Worm (Caenorhabditis elegans) whole organism, L3 larva: ENCODE data around the gene lgc-5.
"Not testable (repeated sequence)": the region's sequence is repeated elsewhere in the genome, so short reads cannot be mapped to it uniquely, and the experiment has no call there.

ENCODE experiments used
- ama-1 ChIP-seq: fragments of 150-350 bp; optimal IDR thresholded peaks from 2 replicates; lab custom pipeline; 2018
- ceh-16 ChIP-seq: sonication (generic microtip); optimal IDR thresholded peaks from 2 replicates; lab custom pipeline; 2017; ENCODE audit warnings: missing biosample characterization, missing genetic modification characterization
- ceh-28 ChIP-seq: fragments of 150-350 bp; optimal IDR thresholded peaks from 2 replicates; lab custom pipeline; 2014; ENCODE audit warnings: missing biosample characterization, missing genetic modification reagents, missing genetic modification characterization
- ceh-9 ChIP-seq: sonication (generic microtip); optimal IDR thresholded peaks from 2 replicates; lab custom pipeline; 2018; ENCODE audit warnings: missing biosample characterization, missing genetic modification characterization
- egl-5 ChIP-seq: fragments of 150-350 bp; optimal IDR thresholded peaks from 2 replicates; lab custom pipeline; 2017; ENCODE audit warnings: missing biosample characterization, missing genetic modification reagents, missing genetic modification characterization, inconsistent platforms
- elt-3 ChIP-seq, 3 experiments: fragments of 150-350 bp in 1 of 3; sonication (generic microtip) in 2 of 3; optimal IDR thresholded peaks; 2 replicates in 2 of 3; 4 replicates in 1 of 3; lab custom pipeline; 2014 to 2017; ENCODE audit warnings: missing biosample characterization in 3 of 3, missing genetic modification characterization in 3 of 3
- nhr-11 ChIP-seq: fragments of 150-350 bp; optimal IDR thresholded peaks from 2 replicates; lab custom pipeline; 2014; ENCODE audit warnings: missing biosample characterization, missing genetic modification characterization
- nhr-237 ChIP-seq: fragments of 150-350 bp; optimal IDR thresholded peaks from 2 replicates; lab custom pipeline; 2014; ENCODE audit warnings: missing biosample characterization, missing genetic modification characterization
- nhr-76 ChIP-seq: fragments of 150-350 bp; sonication (generic microtip); optimal IDR thresholded peaks from 5 replicates; lab custom pipeline; 2014; ENCODE audit warnings: missing biosample characterization, missing genetic modification characterization
- skn-1 ChIP-seq: fragments of 150-350 bp; optimal IDR thresholded peaks from 2 replicates; lab custom pipeline; 2014; ENCODE audit warnings: missing biosample characterization, missing genetic modification characterization
- unc-39 ChIP-seq: sonication (generic microtip); optimal IDR thresholded peaks from 4 replicates; lab custom pipeline; 2017; ENCODE audit warnings: missing biosample characterization, missing genetic modification characterization
- ztf-11 ChIP-seq: fragments of 150-350 bp; optimal IDR thresholded peaks from 2 replicates; lab custom pipeline; 2014; ENCODE audit warnings: missing biosample characterization, missing genetic modification characterization
- ztf-4 ChIP-seq: fragments of 150-350 bp; optimal IDR thresholded peaks from 2 replicates; lab custom pipeline; 2014; ENCODE audit warnings: missing biosample characterization, missing genetic modification characterization

Gene lgc-5

DNA sequence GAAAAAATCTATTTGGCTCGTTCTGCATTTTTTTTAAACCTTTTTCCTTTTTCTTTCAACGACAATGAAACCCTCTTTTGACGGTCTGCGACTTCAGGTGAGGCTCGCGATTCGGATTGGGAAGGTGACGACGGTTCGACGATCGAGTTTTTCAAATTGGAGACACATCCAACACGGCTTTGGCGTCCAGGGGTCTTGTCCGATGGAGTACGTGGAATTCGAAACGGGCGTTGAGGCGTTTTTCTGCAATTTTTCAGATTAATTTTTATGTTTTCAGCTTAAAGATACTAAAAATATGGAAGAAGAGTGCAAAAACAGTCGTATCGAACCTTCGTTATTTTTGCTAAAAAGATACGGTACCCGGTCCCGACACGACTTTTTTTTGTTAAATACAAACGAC is 46.7 kb downstream of the lgc-5 start, which contains the start of gene D2096.10:
Gene D2096.10 (minus strand): TSS at position 101 of the 400 bp plus-strand sequence.
- TF ChIP-seq elt-3 (tag; optimal IDR thresholded peaks at IDR 0.05; lab: Kevin White, UChicago); nhr-237; skn-1: not testable (repeated sequence)

DNA sequence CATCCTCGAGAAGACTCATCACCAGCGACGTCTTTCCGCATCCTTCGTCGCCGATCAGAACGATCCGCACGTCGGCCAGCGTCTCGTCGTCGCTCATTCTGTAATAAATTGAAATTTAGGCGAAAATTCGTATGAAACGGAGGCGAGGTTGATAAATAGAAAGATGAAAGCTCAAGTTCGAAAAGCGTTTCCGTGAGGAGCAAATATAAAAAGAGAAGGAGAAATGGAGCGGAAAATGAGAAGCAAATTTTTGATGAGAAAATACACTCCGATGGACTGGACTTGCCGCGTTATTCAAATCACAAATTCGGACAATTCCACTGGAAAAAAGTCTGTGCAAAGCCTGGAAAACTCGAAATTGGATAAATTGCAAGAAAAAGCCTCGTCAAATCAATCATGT is 51.6 kb downstream of the lgc-5 start, which contains the start of gene D2096.11:
Gene D2096.11 (minus strand): TSS at position 101 of the 400 bp plus-strand sequence.
- TF ChIP-seq unc-39 (tag; lab: Kevin White, UChicago) (no peak), ama-1 (lab: Kevin White, UChicago) (no peak), nhr-76 (tag; lab: Kevin White, UChicago) (no peak), nhr-11 (tag; lab: Kevin White, UChicago) (no peak), ceh-28 (tag; lab: Kevin White, UChicago) (no peak), ztf-11 (tag; lab: Kevin White, UChicago) (no peak), egl-5 (tag; lab: Kevin White, UChicago) (no peak), ceh-9 (no peak), ceh-16 (tag; lab: Kevin White, UChicago) (no peak), ztf-4 (tag; lab: Kevin White, UChicago) (no peak)
